Fruit fly (Drosophila melanogaster) whole organism, embryonic: ENCODE measurements around the gene CG5611.

Experiments
- Awh ChIP-seq: fragments of 200-800 bp; sonication (Bioruptor generic); IDR thresholded peaks from 2 replicates; pipeline ENCODE4, ENCODE4 v1.3.6; 2022; ENCODE audit warnings: missing biosample characterization, missing genetic modification characterization
- CG10462 ChIP-seq: fragments of 200-800 bp; sonication (Bioruptor generic); optimal IDR thresholded peaks from 2 replicates; lab custom pipeline; 2016; ENCODE audit warnings: missing biosample characterization, missing genetic modification characterization
- CG11093 ChIP-seq: fragments of 200-800 bp; sonication (Bioruptor generic); IDR thresholded peaks from 3 replicates; pipeline ENCODE4 v1.3.6; 2022; ENCODE audit warnings: missing biosample characterization, missing genetic modification characterization
- CG11247 ChIP-seq: fragments of 200-800 bp; sonication (Bioruptor generic); IDR thresholded peaks from 2 replicates; pipeline ENCODE4 v1.3.6; 2022; ENCODE audit warnings: missing biosample characterization, missing genetic modification characterization
- CG13624 ChIP-seq: fragments of 200-800 bp; sonication (Bioruptor generic); optimal IDR thresholded peaks from 2 replicates; lab custom pipeline; 2016; ENCODE audit warnings: missing biosample characterization, missing genetic modification characterization
- CG13894 ChIP-seq: fragments of 200-800 bp; sonication (Bioruptor generic); optimal IDR thresholded peaks from 3 replicates; lab custom pipeline; 2018; ENCODE audit warnings: missing biosample characterization, mild to moderate bottlenecking, missing genetic modification characterization, moderate library complexity
- CG15269 ChIP-seq: fragments of 200-800 bp; sonication (Bioruptor generic); optimal IDR thresholded peaks from 2 replicates; lab custom pipeline; 2018; ENCODE audit warnings: missing biosample characterization, mild to moderate bottlenecking, missing genetic modification characterization, moderate library complexity
- CG16813 ChIP-seq: fragments of 200-800 bp; sonication (Bioruptor generic); IDR thresholded peaks from 3 replicates; pipeline ENCODE4 v1.3.6; 2022; ENCODE audit warnings: missing biosample characterization, missing genetic modification characterization; ENCODE audit not compliant: partially characterized antibody
- CG1832 ChIP-seq: fragments of 200-800 bp; sonication (Bioruptor generic); optimal IDR thresholded peaks from 2 replicates; lab custom pipeline; 2017; ENCODE audit warnings: missing biosample characterization, mild to moderate bottlenecking, missing genetic modification characterization, inconsistent platforms
- CG2120 ChIP-seq: fragments of 200-800 bp; sonication (Bioruptor generic); optimal IDR thresholded peaks from 3 replicates; lab custom pipeline; 2016; ENCODE audit warnings: missing biosample characterization, missing genetic modification characterization
- CG2678 ChIP-seq: fragments of 200-800 bp; sonication (Bioruptor generic); optimal IDR thresholded peaks from 3 replicates; lab custom pipeline; 2019; ENCODE audit warnings: missing biosample characterization, mild to moderate bottlenecking, missing genetic modification characterization, moderate library complexity
- CG31388 ChIP-seq: fragments of 200-800 bp; sonication (Bioruptor generic); optimal IDR thresholded peaks from 2 replicates; lab custom pipeline; 2016; ENCODE audit warnings: missing biosample characterization, missing genetic modification characterization
- CG31441 ChIP-seq: fragments of 200-800 bp; sonication (Bioruptor generic); IDR thresholded peaks from 2 replicates; pipeline ENCODE4 v1.3.6; 2022; ENCODE audit warnings: missing biosample characterization, missing genetic modification characterization
- CG32772 ChIP-seq: fragments of 200-800 bp; sonication (Bioruptor generic); IDR thresholded peaks from 2 replicates; pipeline ENCODE4 v1.3.6; 2022; ENCODE audit warnings: missing biosample characterization, missing genetic modification characterization
- CG3726 ChIP-seq: fragments of 200-800 bp; sonication (Bioruptor generic); IDR thresholded peaks from 3 replicates; pipeline ENCODE4, ENCODE4 v1.3.6; 2022; ENCODE audit warnings: missing biosample characterization, missing genetic modification characterization
- CG4424 ChIP-seq: fragments of 200-800 bp; sonication (Bioruptor generic); optimal IDR thresholded peaks from 3 replicates; lab custom pipeline; 2016; ENCODE audit warnings: missing biosample characterization, missing genetic modification characterization
- CG4730 ChIP-seq: fragments of 200-800 bp; sonication (Bioruptor generic); IDR thresholded peaks from 2 replicates; pipeline ENCODE4 v1.3.6; 2022; ENCODE audit warnings: missing biosample characterization, missing genetic modification characterization
- CG5245 ChIP-seq: fragments of 200-800 bp; sonication (Bioruptor generic); optimal IDR thresholded peaks from 3 replicates; lab custom pipeline; 2016; ENCODE audit warnings: missing biosample characterization, missing genetic modification characterization
- CG7556 ChIP-seq: fragments of 200-800 bp; sonication (Bioruptor generic); optimal IDR thresholded peaks from 2 replicates; lab custom pipeline; 2017; ENCODE audit warnings: missing biosample characterization, mild to moderate bottlenecking, missing genetic modification characterization
- Deaf1 ChIP-seq: fragments of 200-800 bp; optimal IDR thresholded peaks from 3 replicates; lab custom pipeline; 2019; ENCODE audit warnings: missing biosample characterization, mild to moderate bottlenecking, missing genetic modification characterization, moderate library complexity
- Dek ChIP-seq: fragments of 200-800 bp; sonication (Bioruptor generic); optimal IDR thresholded peaks from 3 replicates; lab custom pipeline; 2019; ENCODE audit warnings: missing biosample characterization, mild to moderate bottlenecking, missing genetic modification characterization, moderate library complexity
- Dip3 ChIP-seq: fragments of 200-800 bp; sonication (Bioruptor generic); optimal IDR thresholded peaks from 3 replicates; lab custom pipeline; 2016; ENCODE audit warnings: missing biosample characterization, missing genetic modification characterization
- Drgx ChIP-seq: fragments of 200-800 bp; sonication (Bioruptor generic); IDR thresholded peaks from 2 replicates; pipeline ENCODE4 v1.3.6; 2022; ENCODE audit warnings: missing biosample characterization, missing genetic modification characterization
- Ets97D ChIP-seq: fragments of 200-800 bp; sonication (Bioruptor generic); optimal IDR thresholded peaks from 3 replicates; lab custom pipeline; 2016; ENCODE audit warnings: missing biosample characterization, missing genetic modification characterization
- Fer1 ChIP-seq: fragments of 200-800 bp; sonication (Bioruptor generic); optimal IDR thresholded peaks from 2 replicates; lab custom pipeline; 2017; ENCODE audit warnings: missing biosample characterization, mild to moderate bottlenecking, missing genetic modification characterization
- H15 ChIP-seq: fragments of 200-800 bp; sonication (Bioruptor generic); IDR thresholded peaks from 3 replicates; pipeline ENCODE4 v1.3.6; 2022; ENCODE audit warnings: missing biosample characterization, missing genetic modification characterization
- Meics ChIP-seq: fragments of 200-800 bp; sonication (Bioruptor generic); optimal IDR thresholded peaks from 2 replicates; lab custom pipeline; 2017; ENCODE audit warnings: missing biosample characterization, mild to moderate bottlenecking, missing genetic modification characterization
- NfI ChIP-seq: fragments of 200-800 bp; sonication (Bioruptor generic); optimal IDR thresholded peaks from 3 replicates; lab custom pipeline; 2018; ENCODE audit warnings: missing biosample characterization, mild to moderate bottlenecking, missing genetic modification characterization, moderate library complexity
- Pdp1 ChIP-seq, 2 experiments: fragments of 200-800 bp; sonication (Bioruptor generic); optimal IDR thresholded peaks; 3 replicates each; lab custom pipeline; 2016; ENCODE audit warnings: missing biosample characterization in 2 of 2, missing genetic modification characterization in 2 of 2, mild to moderate bottlenecking in 1 of 2, moderate library complexity in 1 of 2
- Ptx1 ChIP-seq: fragments of 200-800 bp; sonication (Bioruptor generic); IDR thresholded peaks from 2 replicates; pipeline ENCODE4 v1.3.6; 2022; ENCODE audit warnings: missing biosample characterization, missing genetic modification characterization
- Sin3A ChIP-seq: fragments of >200 bp; optimal IDR thresholded peaks from 2 replicates; lab custom pipeline; 2018
- Sox100B ChIP-seq: fragments of 200-800 bp; sonication (Bioruptor generic); optimal IDR thresholded peaks from 3 replicates; lab custom pipeline; 2018; ENCODE audit warnings: missing biosample characterization, mild to moderate bottlenecking, missing genetic modification characterization
- Spps ChIP-seq: fragments of 200-800 bp; sonication (Bioruptor generic); optimal IDR thresholded peaks from 2 replicates; lab custom pipeline; 2018; ENCODE audit warnings: missing biosample characterization, mild to moderate bottlenecking, missing genetic modification characterization
- abd-A ChIP-seq: fragments of 200-800 bp; sonication (Bioruptor generic); optimal IDR thresholded peaks from 3 replicates; lab custom pipeline; 2019; ENCODE audit warnings: missing biosample characterization, mild to moderate bottlenecking, missing genetic modification characterization, moderate library complexity
- ap ChIP-seq: fragments of 200-800 bp; sonication (Bioruptor generic); IDR thresholded peaks from 2 replicates; pipeline ENCODE4 v1.3.6; 2022; ENCODE audit warnings: missing biosample characterization, missing genetic modification characterization
- bbx ChIP-seq: fragments of 200-800 bp; sonication (Bioruptor generic); IDR thresholded peaks from 2 replicates; pipeline ENCODE4 v1.3.6; 2022; ENCODE audit warnings: missing biosample characterization, missing genetic modification characterization; ENCODE audit not compliant: partially characterized antibody
- bowl ChIP-seq: fragments of 200-800 bp; sonication (Bioruptor generic); IDR thresholded peaks from 2 replicates; pipeline ENCODE4 v1.3.6; 2022; ENCODE audit warnings: missing biosample characterization, missing genetic modification characterization
- dimm ChIP-seq: fragments of 200-800 bp; sonication (Bioruptor generic); IDR thresholded peaks from 2 replicates; pipeline ENCODE4 v1.3.6; 2022; ENCODE audit warnings: missing biosample characterization, missing genetic modification characterization
- dpn ChIP-seq, 2 experiments: fragments of 200-800 bp; sonication (Bioruptor generic); optimal IDR thresholded peaks; 3 replicates each; lab custom pipeline; 2016; ENCODE audit warnings: missing biosample characterization in 2 of 2, missing genetic modification characterization in 2 of 2
- ems ChIP-seq: fragments of 200-800 bp; sonication (Bioruptor generic); optimal IDR thresholded peaks from 3 replicates; lab custom pipeline; 2016; ENCODE audit warnings: missing biosample characterization, missing genetic modification characterization
- exex ChIP-seq: fragments of 200-800 bp; sonication (Bioruptor generic); optimal IDR thresholded peaks from 4 replicates; lab custom pipeline; 2018; ENCODE audit warnings: missing biosample characterization, mild to moderate bottlenecking, missing genetic modification characterization, moderate library complexity
- fd96Cb ChIP-seq: fragments of 200-800 bp; sonication (Bioruptor generic); optimal IDR thresholded peaks from 2 replicates; lab custom pipeline; 2018; ENCODE audit warnings: missing biosample characterization, mild to moderate bottlenecking, missing genetic modification characterization, moderate library complexity
- grau ChIP-seq: fragments of 200-800 bp; optimal IDR thresholded peaks from 3 replicates; lab custom pipeline; 2019; ENCODE audit warnings: missing biosample characterization, mild to moderate bottlenecking, missing genetic modification characterization, moderate library complexity
- inv ChIP-seq: fragments of 200-800 bp; sonication (Bioruptor generic); IDR thresholded peaks from 2 replicates; pipeline ENCODE4 v1.3.6; 2022; ENCODE audit warnings: missing biosample characterization, missing genetic modification characterization; ENCODE audit not compliant: partially characterized antibody
- lab ChIP-seq: fragments of 200-800 bp; sonication (Bioruptor generic); optimal IDR thresholded peaks from 3 replicates; lab custom pipeline; 2017; ENCODE audit warnings: missing biosample characterization, missing genetic modification characterization, mild to moderate bottlenecking, moderate library complexity, missing genetic modification reagents
- salm ChIP-seq: fragments of 200-800 bp; sonication (Bioruptor generic); optimal IDR thresholded peaks from 2 replicates; lab custom pipeline; 2018; ENCODE audit warnings: missing biosample characterization, mild to moderate bottlenecking, missing genetic modification characterization
- schlank ChIP-seq: fragments of 200-800 bp; sonication (Bioruptor generic); optimal IDR thresholded peaks from 2 replicates; lab custom pipeline; 2018; ENCODE audit warnings: missing biosample characterization, mild to moderate bottlenecking, missing genetic modification characterization
- sd ChIP-seq: fragments of 200-800 bp; sonication (Bioruptor generic); optimal IDR thresholded peaks from 3 replicates; lab custom pipeline; 2018; ENCODE audit warnings: missing biosample characterization, mild to moderate bottlenecking, missing genetic modification characterization, moderate library complexity
- sens ChIP-seq: fragments of 200-800 bp; sonication (Bioruptor generic); peaks from one replicate; lab custom pipeline; 2016; ENCODE audit warnings: missing biosample characterization, missing genetic modification characterization
- sisA ChIP-seq: fragments of 200-800 bp; sonication (Bioruptor generic); IDR thresholded peaks from 2 replicates; pipeline ENCODE4 v1.3.6; 2022; ENCODE audit warnings: missing biosample characterization, missing genetic modification characterization
- sug ChIP-seq: fragments of 200-800 bp; optimal IDR thresholded peaks from 2 replicates; lab custom pipeline; 2019; ENCODE audit warnings: missing biosample characterization, mild to moderate bottlenecking, missing genetic modification characterization, moderate library complexity
- vfl ChIP-seq: fragments of 200-800 bp; sonication (Bioruptor generic); optimal IDR thresholded peaks from 2 replicates; lab custom pipeline; 2016; ENCODE audit warnings: missing biosample characterization, missing genetic modification characterization

Gene CG5611

DNA sequence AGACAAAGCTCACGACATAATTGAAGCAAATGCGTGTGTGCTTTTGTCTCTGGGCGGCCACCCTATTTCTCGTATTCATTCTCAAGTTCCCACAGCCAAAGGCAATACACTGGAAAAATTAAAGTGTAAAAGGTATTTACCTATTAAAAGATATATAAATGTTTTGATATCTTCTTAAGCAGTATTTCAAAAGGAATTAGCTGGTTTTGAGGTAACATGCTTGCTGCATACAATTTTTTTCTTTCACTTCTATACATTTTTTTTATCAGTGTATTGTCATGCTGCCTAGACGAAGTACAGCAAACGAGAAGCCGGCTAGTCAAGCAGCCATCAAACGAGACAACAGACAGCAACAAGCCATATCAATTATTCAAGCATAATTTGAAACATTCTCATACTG, 22.0 kb downstream of the CG5611 start (continued):
- no peak for TF ChIP-seq CG4730
- TF ChIP-seq Deaf1 (tag; lab: Kevin White, UChicago): peak; percentile 1
- peak; percentile 9 for TF ChIP-seq exex (tag; lab: Kevin White, UChicago)
- no peak for TF ChIP-seq CG4424 (GFP tag; lab: Kevin White, UChicago)
- peak; percentile 14 for TF ChIP-seq Meics (GFP tag; lab: Kevin White, UChicago)
- no peak for TF ChIP-seq schlank
- 0 out of 2 replicates have a peak, but pooled peaks have one; percentile 34 for TF ChIP-seq CG31441 (GFP tag; lab: Robert Waterston, UW)
- peak; percentile 8 for TF ChIP-seq CG7556 (GFP tag; lab: Kevin White, UChicago)
- no peak for TF ChIP-seq Sox100B (GFP tag; lab: Kevin White, UChicago)
- no peak for TF ChIP-seq Drgx
- TF ChIP-seq salm (tag; lab: Kevin White, UChicago): no peak
- peak; percentile 15 for TF ChIP-seq sug (tag; lab: Kevin White, UChicago)
- TF ChIP-seq abd-A (tag; lab: Kevin White, UChicago): no peak
- TF ChIP-seq ap (GFP tag; lab: Robert Waterston, UW): 0 out of 2 replicates have a peak, but pooled peaks have one; percentile 32
- no peak for TF ChIP-seq NfI (GFP tag; lab: Kevin White, UChicago)
- no peak for TF ChIP-seq ems (GFP tag; lab: Kevin White, UChicago)
- TF ChIP-seq CG5245 (GFP tag; lab: Kevin White, UChicago): no peak
- no peak for TF ChIP-seq inv (GFP tag; lab: Robert Waterston, UW)
- TF ChIP-seq sisA (GFP tag; lab: Robert Waterston, UW): no peak
- TF ChIP-seq Ets97D (GFP tag; lab: Kevin White, UChicago): no peak
- peak; percentile 66 for TF ChIP-seq lab (GFP tag; lab: Kevin White, UChicago)
- no peak for TF ChIP-seq Awh (GFP tag; lab: Robert Waterston, UW)
- TF ChIP-seq CG10462: no peak
- no peak for TF ChIP-seq CG1832
- TF ChIP-seq CG2120 (GFP tag; lab: Kevin White, UChicago): peak; percentile 32
- TF ChIP-seq Fer1 (GFP tag; lab: Kevin White, UChicago): peak; percentile 59
- TF ChIP-seq Sin3A (lab: Kevin White, UChicago): no peak
- TF ChIP-seq CG2678 (tag; lab: Kevin White, UChicago): peak; percentile 41
- TF ChIP-seq CG3726 (GFP tag; lab: Robert Waterston, UW): no peak
- no peak for TF ChIP-seq Dek
- no peak for TF ChIP-seq Ptx1
- no peak for TF ChIP-seq bbx (GFP tag; lab: Robert Waterston, UW)
- TF ChIP-seq bowl (GFP tag; lab: Robert Waterston, UW): no peak
- TF ChIP-seq CG16813 (GFP tag; lab: Robert Waterston, UW): no peak
- no peak for TF ChIP-seq H15
- TF ChIP-seq CG13624 (GFP tag; lab: Kevin White, UChicago): no peak
- TF ChIP-seq fd96Cb: peak; percentile 4
- TF ChIP-seq vfl (GFP tag; lab: Kevin White, UChicago): no peak
- no peak for TF ChIP-seq dpn (GFP tag; optimal IDR thresholded peaks at IDR 0.05; lab: Kevin White, UChicago)
- no peak for TF ChIP-seq Dip3 (GFP tag; lab: Kevin White, UChicago)
- TF ChIP-seq Pdp1 (GFP tag; optimal IDR thresholded peaks at IDR 0.05; lab: Kevin White, UChicago): no peak
- TF ChIP-seq grau (tag; lab: Kevin White, UChicago): peak; percentile 8
- TF ChIP-seq sd (tag; lab: Kevin White, UChicago): no peak
- TF ChIP-seq dimm (GFP tag; lab: Robert Waterston, UW): peak; percentile 12; the same call in 1 of the 2 replicates
- TF ChIP-seq CG31388 (GFP tag; lab: Kevin White, UChicago): no peak
- TF ChIP-seq Spps (tag; lab: Kevin White, UChicago): no peak
- peak; percentile 63 for TF ChIP-seq sens
- TF ChIP-seq CG15269 (tag; lab: Kevin White, UChicago): peak; percentile 19
- no peak for TF ChIP-seq CG11093
- TF ChIP-seq CG11247 (GFP tag; lab: Robert Waterston, UW): no peak
- peak; percentile 24 for TF ChIP-seq CG13894 (tag; lab: Kevin White, UChicago)
- TF ChIP-seq CG32772 (GFP tag; lab: Robert Waterston, UW): no peak
